Worm (Caenorhabditis elegans) whole organism, L1 larva: ENCODE data around the gene F13B12.4.

ENCODE experiments used
- ama-1 ChIP-seq: fragments of 150-350 bp; optimal IDR thresholded peaks from 2 replicates; lab custom pipeline; 2014
- hlh-4 ChIP-seq: sonication (generic microtip); optimal IDR thresholded peaks from 2 replicates; lab custom pipeline; 2016; ENCODE audit warnings: mild to moderate bottlenecking, missing genetic modification characterization, missing compliant biosample characterization
- lin-39 ChIP-seq: fragments of 150-350 bp; optimal IDR thresholded peaks from 2 replicates; lab custom pipeline; 2014; ENCODE audit warnings: missing biosample characterization, missing genetic modification reagents, missing genetic modification characterization

ce11 chrIV:10422230-10422629 is 27.5 kb downstream of the F13B12.4 start:
- TF ChIP-seq hlh-4 (no peak), ama-1 (lab: Kevin White, UChicago) (no peak), lin-39 (tag; lab: Kevin White, UChicago) (no peak)
